Worm (Caenorhabditis elegans) whole organism, L2 larva: Measurements from ENCODE around the gene Y116A8C.19.

Experiments
- C34F6.9 ChIP-seq: fragments of 150-350 bp; optimal IDR thresholded peaks from 2 replicates; lab custom pipeline; 2014; ENCODE audit warnings: missing biosample characterization, missing genetic modification characterization
- F13H6.1 ChIP-seq: sonication (generic microtip); optimal IDR thresholded peaks from 2 replicates; lab custom pipeline; 2016; ENCODE audit warnings: missing genetic modification characterization, missing compliant biosample characterization
- R02D3.7 ChIP-seq: fragments of 150-350 bp; optimal IDR thresholded peaks from 2 replicates; lab custom pipeline; 2014; ENCODE audit warnings: missing biosample characterization, missing genetic modification characterization
- Y55F3AM.14 ChIP-seq: fragments of 200-800 bp; sonication (Bioruptor generic); optimal IDR thresholded peaks from 2 replicates; lab custom pipeline; 2018; ENCODE audit warnings: mild to moderate bottlenecking, missing genetic modification characterization, missing compliant biosample characterization
- ZK546.5 ChIP-seq: sonication (generic microtip); optimal IDR thresholded peaks from 2 replicates; lab custom pipeline; 2017; ENCODE audit warnings: missing biosample characterization, missing genetic modification characterization
- alr-1 ChIP-seq: fragments of 150-350 bp; optimal IDR thresholded peaks from 2 replicates; lab custom pipeline; 2014; ENCODE audit warnings: missing biosample characterization, missing genetic modification characterization
- aly-2 ChIP-seq: fragments of 150-350 bp; optimal IDR thresholded peaks from 2 replicates; lab custom pipeline; 2014; ENCODE audit warnings: missing biosample characterization, missing genetic modification characterization
- ama-1 ChIP-seq: fragments of 150-350 bp; optimal IDR thresholded peaks from 2 replicates; lab custom pipeline; 2018; ENCODE audit warnings: inconsistent platforms
- blmp-1 ChIP-seq: sonication (generic microtip); optimal IDR thresholded peaks from 2 replicates; lab custom pipeline; 2017; ENCODE audit warnings: missing genetic modification characterization, mild to moderate bottlenecking, missing compliant biosample characterization, antibody characterized with exemption, moderate library complexity; ENCODE audit not compliant: insufficient read depth
- ceh-16 ChIP-seq: fragments of 150-350 bp; optimal IDR thresholded peaks from 2 replicates; lab custom pipeline; 2014; ENCODE audit warnings: missing biosample characterization, missing genetic modification characterization
- ceh-82 ChIP-seq: fragments of 150-350 bp; optimal IDR thresholded peaks from 2 replicates; lab custom pipeline; 2014; ENCODE audit warnings: missing biosample characterization, missing genetic modification characterization
- crh-2 ChIP-seq: sonication (generic microtip); optimal IDR thresholded peaks from 2 replicates; lab custom pipeline; 2017; ENCODE audit warnings: missing biosample characterization, missing genetic modification characterization
- dmd-4 ChIP-seq: sonication (generic microtip); optimal IDR thresholded peaks from 2 replicates; lab custom pipeline; 2017; ENCODE audit warnings: missing biosample characterization, missing genetic modification characterization
- egl-27 ChIP-seq: sonication (generic microtip); optimal IDR thresholded peaks from 3 replicates; lab custom pipeline; 2017; ENCODE audit warnings: missing biosample characterization, missing genetic modification reagents, missing genetic modification characterization
- elt-1 ChIP-seq: fragments of 150-350 bp; optimal IDR thresholded peaks from 2 replicates; lab custom pipeline; 2014; ENCODE audit warnings: missing biosample characterization, missing genetic modification characterization
- elt-3 ChIP-seq: sonication (generic microtip); optimal IDR thresholded peaks from 2 replicates; lab custom pipeline; 2017; ENCODE audit warnings: missing biosample characterization, missing genetic modification characterization
- fos-1 ChIP-seq: fragments of 150-350 bp; optimal IDR thresholded peaks from 2 replicates; lab custom pipeline; 2014; ENCODE audit warnings: missing biosample characterization, missing genetic modification characterization
- gmeb-1 ChIP-seq: fragments of 150-350 bp; optimal IDR thresholded peaks from 2 replicates; lab custom pipeline; 2014; ENCODE audit warnings: missing biosample characterization, missing genetic modification characterization
- lin-11 ChIP-seq: fragments of 150-350 bp; sonication (generic microtip); optimal IDR thresholded peaks from 2 replicates; lab custom pipeline; 2014; ENCODE audit warnings: missing biosample characterization, missing genetic modification characterization, inconsistent platforms, mixed read lengths
- lin-13 ChIP-seq: fragments of 150-350 bp; optimal IDR thresholded peaks from 2 replicates; lab custom pipeline; 2014; ENCODE audit warnings: missing biosample characterization, missing genetic modification reagents, missing genetic modification characterization
- lin-39 ChIP-seq: fragments of 150-350 bp; optimal IDR thresholded peaks from 2 replicates; lab custom pipeline; 2014; ENCODE audit warnings: missing biosample characterization, missing genetic modification reagents, missing genetic modification characterization
- lsy-2 ChIP-seq, 2 experiments: fragments of 150-350 bp in 1 of 2; sonication (generic microtip) in 1 of 2; optimal IDR thresholded peaks; 2 replicates each; lab custom pipeline; 2014 to 2017; ENCODE audit warnings: missing biosample characterization in 2 of 2, missing genetic modification characterization in 2 of 2
- mab-5 ChIP-seq: fragments of 150-350 bp; optimal IDR thresholded peaks from 2 replicates; lab custom pipeline; 2014; ENCODE audit warnings: missing biosample characterization, missing genetic modification characterization
- mbf-1 ChIP-seq: sonication (generic microtip); optimal IDR thresholded peaks from 2 replicates; lab custom pipeline; 2017; ENCODE audit warnings: missing biosample characterization, missing genetic modification characterization
- mdl-1 ChIP-seq, 2 experiments: fragments of 150-350 bp in 1 of 2; sonication (generic microtip) in 1 of 2; optimal IDR thresholded peaks; 2 replicates each; lab custom pipeline; 2017; ENCODE audit warnings: missing biosample characterization in 2 of 2, missing genetic modification characterization in 2 of 2
- nhr-10 ChIP-seq: sonication (generic microtip); optimal IDR thresholded peaks from 2 replicates; lab custom pipeline; 2017; ENCODE audit warnings: missing biosample characterization, missing genetic modification characterization
- nhr-11 ChIP-seq: fragments of 150-350 bp; optimal IDR thresholded peaks from 2 replicates; lab custom pipeline; 2014; ENCODE audit warnings: missing biosample characterization, missing genetic modification characterization
- nhr-12 ChIP-seq: fragments of 150-350 bp; optimal IDR thresholded peaks from 2 replicates; lab custom pipeline; 2014; ENCODE audit warnings: missing biosample characterization, missing genetic modification characterization
- nhr-129 ChIP-seq: fragments of 150-350 bp; optimal IDR thresholded peaks from 2 replicates; lab custom pipeline; 2014; ENCODE audit warnings: missing biosample characterization, missing genetic modification characterization
- nhr-21 ChIP-seq: fragments of 150-350 bp; optimal IDR thresholded peaks from 2 replicates; lab custom pipeline; 2014; ENCODE audit warnings: missing biosample characterization, missing genetic modification characterization
- nhr-23 ChIP-seq: fragments of 150-350 bp; optimal IDR thresholded peaks from 2 replicates; lab custom pipeline; 2014; ENCODE audit warnings: missing biosample characterization, missing genetic modification reagents, missing genetic modification characterization
- nhr-237 ChIP-seq: fragments of 150-350 bp; optimal IDR thresholded peaks from 2 replicates; lab custom pipeline; 2014; ENCODE audit warnings: missing biosample characterization, missing genetic modification characterization
- nhr-25 ChIP-seq: fragments of 150-350 bp; sonication (generic microtip); optimal IDR thresholded peaks from 3 replicates; lab custom pipeline; 2014; ENCODE audit warnings: missing biosample characterization, missing genetic modification characterization
- nhr-6 ChIP-seq: fragments of 150-350 bp; optimal IDR thresholded peaks from 2 replicates; lab custom pipeline; 2014; ENCODE audit warnings: missing biosample characterization, missing genetic modification characterization
- nhr-77 ChIP-seq: fragments of 150-350 bp; optimal IDR thresholded peaks from 2 replicates; lab custom pipeline; 2014; ENCODE audit warnings: missing biosample characterization, missing genetic modification characterization
- peb-1 ChIP-seq: fragments of 150-350 bp; optimal IDR thresholded peaks from 2 replicates; lab custom pipeline; 2014; ENCODE audit warnings: missing biosample characterization, missing genetic modification characterization
- sem-4 ChIP-seq: fragments of 150-350 bp; optimal IDR thresholded peaks from 2 replicates; lab custom pipeline; 2014; ENCODE audit warnings: missing biosample characterization, missing genetic modification reagents, missing genetic modification characterization
- skn-1 ChIP-seq: sonication (generic microtip); optimal IDR thresholded peaks from 2 replicates; lab custom pipeline; 2017; ENCODE audit warnings: missing biosample characterization, missing genetic modification characterization
- sma-3 ChIP-seq: sonication (generic microtip); optimal IDR thresholded peaks from 2 replicates; lab custom pipeline; 2016; ENCODE audit warnings: missing genetic modification reagents, missing genetic modification characterization, missing compliant biosample characterization
- sma-9 ChIP-seq, 2 experiments: fragments of 150-350 bp in 1 of 2; sonication (generic microtip) in 1 of 2; optimal IDR thresholded peaks; 2 replicates each; lab custom pipeline; 2014 to 2016; ENCODE audit warnings: missing genetic modification characterization in 2 of 2, mild to moderate bottlenecking in 1 of 2, missing biosample characterization in 1 of 2, missing compliant biosample characterization in 1 of 2, missing genetic modification reagents in 1 of 2, moderate library complexity in 1 of 2
- snpc-4 ChIP-seq: fragments of 150-350 bp; optimal IDR thresholded peaks from 2 replicates; lab custom pipeline; 2014; ENCODE audit warnings: missing biosample characterization, missing genetic modification characterization
- unc-39 ChIP-seq: fragments of 150-350 bp; optimal IDR thresholded peaks from 2 replicates; lab custom pipeline; 2014; ENCODE audit warnings: missing biosample characterization, missing genetic modification characterization
- unc-55 ChIP-seq: fragments of 150-350 bp; sonication (generic microtip); optimal IDR thresholded peaks from 3 replicates; lab custom pipeline; 2014; ENCODE audit warnings: missing biosample characterization, missing genetic modification reagents, missing genetic modification characterization
- unc-62 ChIP-seq: fragments of 150-350 bp; optimal IDR thresholded peaks from 2 replicates; lab custom pipeline; 2014; ENCODE audit warnings: missing biosample characterization, missing genetic modification reagents, missing genetic modification characterization
- zag-1 ChIP-seq: fragments of 150-350 bp; optimal IDR thresholded peaks from 2 replicates; lab custom pipeline; 2014; ENCODE audit warnings: missing biosample characterization, missing genetic modification characterization
- ztf-1 ChIP-seq: fragments of 200-800 bp; sonication (Bioruptor generic); conservative IDR thresholded peaks from 2 replicates; pipeline ENCODE4 v1.3.6; 2022; ENCODE audit warnings: missing genetic modification characterization, missing compliant biosample characterization
- ztf-11 ChIP-seq: sonication (generic microtip); optimal IDR thresholded peaks from 2 replicates; lab custom pipeline; 2017; ENCODE audit warnings: missing biosample characterization, missing genetic modification characterization
- ztf-4 ChIP-seq: fragments of 150-350 bp; optimal IDR thresholded peaks from 2 replicates; lab custom pipeline; 2014; ENCODE audit warnings: missing biosample characterization, missing genetic modification characterization

Y116A8C.19 gene

DNA sequence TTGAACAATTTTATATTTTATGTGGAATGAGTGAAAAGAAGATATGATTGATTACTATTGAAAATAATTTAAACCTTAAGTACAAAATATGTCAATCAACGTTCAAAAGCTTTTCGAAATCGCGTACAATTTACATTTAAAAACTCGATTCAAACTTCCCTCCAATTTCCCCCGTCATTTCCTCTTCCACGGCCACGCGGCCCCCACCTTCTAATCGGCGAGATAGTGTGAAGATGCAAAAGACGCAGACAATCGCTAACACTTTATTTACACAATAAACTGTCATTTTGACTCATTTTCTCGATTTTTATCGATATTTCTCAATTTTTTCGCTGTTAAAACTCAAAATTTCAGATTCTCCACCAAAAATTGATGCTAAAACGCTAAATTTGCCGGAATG lies 44.0 kb downstream of the Y116A8C.19 start, which contains the start of gene rom-4:
Gene rom-4 (plus strand): TSS at position 398 of the 400 bp plus-strand sequence.
- TF ChIP-seq nhr-237 (no peak), nhr-77 (tag; lab: Kevin White, UChicago) (no peak), ceh-82 (no peak), zag-1 (tag; lab: Kevin White, UChicago) (no peak), mab-5 (tag; lab: Kevin White, UChicago) (peak; percentile 9), Y55F3AM.14 (GFP tag; lab: Kevin White, UChicago) (no peak), aly-2 (tag; lab: Kevin White, UChicago) (no peak), snpc-4 (tag; lab: Kevin White, UChicago) (no peak), nhr-11 (tag; lab: Kevin White, UChicago) (no peak), ztf-1 (GFP tag; lab: Robert Waterston, UW) (no peak), F13H6.1 (tag; lab: Kevin White, UChicago) (peak; percentile 66), mbf-1 (tag; lab: Kevin White, UChicago) (no peak), elt-1 (no peak), nhr-129 (tag; lab: Kevin White, UChicago) (no peak), skn-1 (tag; lab: Kevin White, UChicago) (no peak), fos-1 (tag; lab: Kevin White, UChicago) (peak; percentile 66), unc-62 (GFP tag; lab: Kevin White, UChicago) (no peak), C34F6.9 (tag; lab: Kevin White, UChicago) (peak; percentile 79), lin-11 (tag; lab: Kevin White, UChicago) (peak; percentile 9), sem-4 (no peak), ztf-11 (tag; lab: Kevin White, UChicago) (no peak), nhr-6 (tag; lab: Kevin White, UChicago) (no peak), blmp-1 (tag; lab: Kevin White, UChicago) (no peak), mdl-1 (tag; optimal IDR thresholded peaks at IDR 0.05; lab: Kevin White, UChicago) (no peak), egl-27 (tag; lab: Kevin White, UChicago) (no peak), ztf-4 (tag; lab: Kevin White, UChicago) (no peak), nhr-25 (tag; lab: Kevin White, UChicago) (peak; percentile 44), ZK546.5 (tag; lab: Kevin White, UChicago) (no peak), unc-39 (tag; lab: Kevin White, UChicago) (no peak), crh-2 (tag; lab: Kevin White, UChicago) (peak; percentile 22), alr-1 (tag; lab: Kevin White, UChicago) (no peak), ama-1 (lab: Kevin White, UChicago) (no peak), nhr-21 (tag; lab: Kevin White, UChicago) (peak; percentile 32), R02D3.7 (tag; lab: Kevin White, UChicago) (no peak), dmd-4 (tag; lab: Kevin White, UChicago) (no peak), sma-3 (GFP tag; lab: Kevin White, UChicago) (peak; percentile 75), sma-9 (GFP tag; optimal IDR thresholded peaks at IDR 0.05; lab: Kevin White, UChicago) (no peak), sma-9 (tag; optimal IDR thresholded peaks at IDR 0.05; lab: Kevin White, UChicago) (no peak), ceh-16 (tag; lab: Kevin White, UChicago) (no peak), nhr-12 (tag; lab: Kevin White, UChicago) (no peak), nhr-23 (tag; lab: Kevin White, UChicago) (no peak), lsy-2 (tag; optimal IDR thresholded peaks at IDR 0.05; lab: Kevin White, UChicago) (peak; percentile 45 to 76), gmeb-1 (tag; lab: Kevin White, UChicago) (peak; percentile 95), lin-13 (GFP tag; lab: Kevin White, UChicago) (peak; percentile 48), lin-39 (tag; lab: Kevin White, UChicago) (no peak), elt-3 (tag; lab: Kevin White, UChicago) (no peak), peb-1 (tag; lab: Kevin White, UChicago) (no peak), nhr-10 (tag; lab: Kevin White, UChicago) (no peak), unc-55 (GFP tag; lab: Kevin White, UChicago) (peak; percentile 68)
